Worm (Caenorhabditis elegans): ENCODE data around the gene F39C12.1.

F39C12.1 gene

ce11 chrX:4895223-4895622 lies 42.2 kb upstream of the F39C12.1 start:
- TF ChIP-seq gmeb-2 (tag; optimal IDR thresholded peaks at IDR 0.05) (no peak), ceh-22 (tag; optimal IDR thresholded peaks at IDR 0.05) (no peak), K09A11.1 (tag; optimal IDR thresholded peaks at IDR 0.05; ENCODE audit: insufficient read depth) (no peak), T23F11.4 (GFP tag; optimal IDR thresholded peaks at IDR 0.05) (no peak), F13H6.1 (tag; optimal IDR thresholded peaks at IDR 0.05) (no peak), ceh-24 (tag; optimal IDR thresholded peaks at IDR 0.05) (no peak), elt-2 (tag; optimal IDR thresholded peaks at IDR 0.05) (no peak), sdc-2 (tag; optimal IDR thresholded peaks at IDR 0.05) (no peak), C38D4.7 (GFP tag; optimal IDR thresholded peaks at IDR 0.05) (no peak), zip-5 (tag; optimal IDR thresholded peaks at IDR 0.05) (no peak), ceh-2 (tag; optimal IDR thresholded peaks at IDR 0.05) (no peak), pha-2 (tag; optimal IDR thresholded peaks at IDR 0.05) (no peak), tbx-2 (tag; optimal IDR thresholded peaks at IDR 0.05) (no peak)

ce11 chrX:4893623-4894105 lies 40.7 kb upstream of the F39C12.1 start, which contains the start of gene T07F12.1:
TSS of gene T07F12.1 (plus strand) at chrX:4894055.
- TF ChIP-seq pqm-1 (tag; optimal IDR thresholded peaks at IDR 0.05) (no peak), dmd-4 (tag; optimal IDR thresholded peaks at IDR 0.05; ENCODE audit: borderline replicate concordance) (no peak), K02D7.2 (tag; optimal IDR thresholded peaks at IDR 0.05) (no peak), sdc-2 (tag; optimal IDR thresholded peaks at IDR 0.05) (no peak), pros-1 (tag; optimal IDR thresholded peaks at IDR 0.05) (no peak), ceh-14 (tag; optimal IDR thresholded peaks at IDR 0.05) (no peak), sox-2 (GFP tag; IDR thresholded peaks at IDR 0.05) (no peak), mec-3 (tag; optimal IDR thresholded peaks at IDR 0.05; ENCODE audit: borderline replicate concordance) (no peak), hlh-8 (tag; optimal IDR thresholded peaks at IDR 0.05) (no peak)

ce11 chrX:4890159-4890558 lies 37.2 kb upstream of the F39C12.1 start, which contains the start of gene T07F12.2:
TSS of gene T07F12.2 (plus strand) at chrX:4890245.
- no peak for TF ChIP-seq elt-4 (tag; optimal IDR thresholded peaks at IDR 0.05)
- no peak for TF ChIP-seq ref-2 (tag; optimal IDR thresholded peaks at IDR 0.05)
- no peak for TF ChIP-seq hlh-8 (tag; optimal IDR thresholded peaks at IDR 0.05)
- TF ChIP-seq unc-3 (GFP tag; conservative IDR thresholded peaks at IDR 0.05): no peak
- TF ChIP-seq unc-3 (tag; optimal IDR thresholded peaks at IDR 0.05): peak; percentile 28
- no peak for TF ChIP-seq T23F11.4 (GFP tag; optimal IDR thresholded peaks at IDR 0.05)
- TF ChIP-seq ceh-48 (tag; optimal IDR thresholded peaks at IDR 0.05): peak; percentile 33
- TF ChIP-seq unc-42 (tag; optimal IDR thresholded peaks at IDR 0.05): peak; percentile 92
- no peak for TF ChIP-seq ceh-6 (GFP tag; optimal IDR thresholded peaks at IDR 0.05)
- TF ChIP-seq ceh-24 (tag; optimal IDR thresholded peaks at IDR 0.05): no peak
- TF ChIP-seq ceh-31 (tag; optimal IDR thresholded peaks at IDR 0.05): peak; percentile 6
- no peak for TF ChIP-seq syd-9 (tag; optimal IDR thresholded peaks at IDR 0.05)
- peak; percentile 87 for TF ChIP-seq sdc-2 (tag; optimal IDR thresholded peaks at IDR 0.05)
- peak; percentile 42 for TF ChIP-seq ceh-14 (tag; optimal IDR thresholded peaks at IDR 0.05)
- no peak for TF ChIP-seq C08G9.2 (tag; optimal IDR thresholded peaks at IDR 0.05)
- no peak for TF ChIP-seq pqm-1 (tag; optimal IDR thresholded peaks at IDR 0.05)
- peak; percentile 35 for TF ChIP-seq rnt-1 (tag; optimal IDR thresholded peaks at IDR 0.05)
- no peak for TF ChIP-seq fkh-6 (tag; optimal IDR thresholded peaks at IDR 0.05)

- TF ChIP-seq pros-1 (tag; optimal IDR thresholded peaks at IDR 0.05) (no peak), elt-2 (tag; optimal IDR thresholded peaks at IDR 0.05) (peak; percentile 80)
Measured at ce11 chrX:4885651-4886050, 32.7 kb upstream of the F39C12.1 start, which contains the start of gene arrd-23. TSS of gene arrd-23 (plus strand) at chrX:4885951.

ce11 chrX:4881310-4881709 lies 28.3 kb upstream of the F39C12.1 start:
- TF ChIP-seq syd-9 (tag; optimal IDR thresholded peaks at IDR 0.05): no peak
- TF ChIP-seq pqm-1 (tag; optimal IDR thresholded peaks at IDR 0.05): no peak
- no peak for TF ChIP-seq madf-2 (tag; optimal IDR thresholded peaks at IDR 0.05)
- no peak for TF ChIP-seq unc-55 (GFP tag; optimal IDR thresholded peaks at IDR 0.05)
- no peak for TF ChIP-seq zip-5 (tag; optimal IDR thresholded peaks at IDR 0.05)
- no peak for TF ChIP-seq pha-2 (tag; optimal IDR thresholded peaks at IDR 0.05)
- no peak for TF ChIP-seq pag-3 (tag; optimal IDR thresholded peaks at IDR 0.05; ENCODE audit: borderline replicate concordance)
- no peak for TF ChIP-seq elt-2 (tag; optimal IDR thresholded peaks at IDR 0.05)
- TF ChIP-seq ref-2 (tag; optimal IDR thresholded peaks at IDR 0.05): peak; percentile 12
- TF ChIP-seq ceh-9 (tag; optimal IDR thresholded peaks at IDR 0.05): no peak
- TF ChIP-seq fax-1 (tag; optimal IDR thresholded peaks at IDR 0.05): no peak
- TF ChIP-seq ceh-48 (tag; optimal IDR thresholded peaks at IDR 0.05): no peak
- no peak for TF ChIP-seq sox-2 (GFP tag; IDR thresholded peaks at IDR 0.05)
- TF ChIP-seq ceh-14 (tag; optimal IDR thresholded peaks at IDR 0.05): no peak
- TF ChIP-seq hlh-15 (tag; optimal IDR thresholded peaks at IDR 0.05): no peak
- TF ChIP-seq C08G9.2 (tag; optimal IDR thresholded peaks at IDR 0.05): no peak
- TF ChIP-seq ceh-31 (tag; optimal IDR thresholded peaks at IDR 0.05): peak; percentile 21
- TF ChIP-seq unc-42 (tag; optimal IDR thresholded peaks at IDR 0.05): peak; percentile 7
- no peak for TF ChIP-seq pax-1 (tag; optimal IDR thresholded peaks at IDR 0.05)
- no peak for TF ChIP-seq pat-9 (tag; optimal IDR thresholded peaks at IDR 0.05)

Data from whole organism, late embryonic.